Worm (Caenorhabditis elegans): ENCODE results near the gene C17E7.4.

DNA sequence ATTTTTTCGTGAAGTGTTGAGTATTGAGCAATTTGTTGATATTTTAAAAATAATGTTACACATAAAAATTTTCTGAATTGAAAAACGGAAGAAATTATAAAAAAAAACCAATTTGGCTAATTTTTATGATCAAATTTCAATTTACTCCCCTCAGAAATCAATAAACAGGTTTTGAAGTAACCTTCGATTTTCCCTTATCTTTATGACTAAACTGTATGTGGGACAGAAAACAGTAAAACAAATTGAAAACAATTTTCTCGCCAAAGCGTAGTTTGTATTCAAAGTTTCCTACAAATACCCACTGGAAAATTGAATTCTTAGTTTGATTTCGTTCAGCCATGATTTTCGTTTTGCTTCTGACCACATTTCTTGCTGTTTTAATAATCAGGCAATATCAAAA lies 46.1 kb downstream of the C17E7.4 start, which contains the start of gene cyp-35B1:
- TF ChIP-seq T22C8.4 (GFP tag; IDR thresholded peaks at IDR 0.05) = no peak
- no peak for TF ChIP-seq cog-1 (tag; optimal IDR thresholded peaks at IDR 0.05)
- TF ChIP-seq ref-1 (GFP tag; conservative IDR thresholded peaks at IDR 0.05) = no peak
- no peak for TF ChIP-seq med-1 (GFP tag; optimal IDR thresholded peaks at IDR 0.05; ENCODE audit: insufficient read depth)
- TF ChIP-seq flt-1 (GFP tag; IDR thresholded peaks at IDR 0.05) = no peak
- TF ChIP-seq ztf-23 (GFP tag; IDR thresholded peaks at IDR 0.05) = no peak

Measured in whole organism, midembryonic.